Fruit fly (Drosophila melanogaster): ENCODE measurements around the gene nSyb.

Gene nSyb

DNA sequence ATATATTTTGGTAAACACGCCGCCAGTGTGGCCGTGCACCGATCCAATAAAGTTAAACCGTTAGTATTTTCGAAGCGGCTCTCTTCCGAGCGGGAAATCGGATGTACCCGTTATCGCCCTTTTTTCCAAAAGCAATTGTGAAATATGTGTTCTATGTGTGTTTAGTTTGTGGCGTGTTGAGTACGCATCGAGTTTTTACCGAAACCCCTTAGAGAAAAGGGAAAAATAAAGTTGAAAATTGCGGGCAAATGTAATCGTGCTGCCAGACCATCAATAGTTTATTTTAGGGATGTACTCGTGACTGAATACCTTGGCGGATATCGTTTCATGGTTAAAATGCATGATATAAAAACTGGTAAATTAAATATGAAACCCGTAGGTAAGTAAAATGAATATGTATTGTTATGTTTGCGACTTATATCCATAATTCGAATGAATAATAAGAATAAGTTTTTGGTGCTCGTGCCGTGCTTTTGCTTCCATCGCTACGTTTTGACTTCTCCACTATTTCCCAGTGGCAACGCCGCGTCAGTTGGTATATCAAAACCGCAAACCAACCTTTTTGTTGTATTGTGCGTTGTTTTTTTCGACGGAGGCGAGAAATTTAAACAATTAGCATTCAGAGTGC is 1.7 kb upstream of the nSyb start, which contains the start of the genes Mettl2 and Bgb (continued):
- TF ChIP-seq CkIIα-i1 (GFP tag; IDR thresholded peaks at IDR 0.05): no peak
- 0 out of 2 replicates have a peak, but pooled peaks have one; percentile 31 for TF ChIP-seq ham (GFP tag; IDR thresholded peaks at IDR 0.05)
- peak; percentile 78 for TF ChIP-seq CG12659 (GFP tag; optimal IDR thresholded peaks at IDR 0.05)
- peak; percentile 72 for TF ChIP-seq CG18764 (GFP tag; optimal IDR thresholded peaks at IDR 0.05)
- TF ChIP-seq pan (optimal IDR thresholded peaks at IDR 0.05): no peak
- peak in 1 of 2 experiments; percentile 79 for TF ChIP-seq pan (GFP tag; optimal IDR thresholded peaks at IDR 0.05 in 1 of 2, IDR thresholded peaks at IDR 0.05 in 1 of 2)
- TF ChIP-seq CG4282 (GFP tag; optimal IDR thresholded peaks at IDR 0.05): no peak
- TF ChIP-seq rib (GFP tag; IDR thresholded peaks at IDR 0.05): peak; percentile 46; the same call in 1 of the 2 replicates
- TF ChIP-seq HmgZ (tag; optimal IDR thresholded peaks at IDR 0.05): peak; percentile 67
- no peak for TF ChIP-seq CG5953 (GFP tag; IDR thresholded peaks at IDR 0.05)
- TF ChIP-seq kah (GFP tag; optimal IDR thresholded peaks at IDR 0.05): no peak
- TF ChIP-seq CG14965 (GFP tag; optimal IDR thresholded peaks at IDR 0.05; ENCODE audit: borderline replicate concordance): no peak
- no peak for TF ChIP-seq Hey (tag; optimal IDR thresholded peaks at IDR 0.05)
- no peak for TF ChIP-seq CG43689 (GFP tag; IDR thresholded peaks at IDR 0.05)
- TF ChIP-seq HLH54F (GFP tag; optimal IDR thresholded peaks at IDR 0.05): peak; percentile 81
- peak; percentile 35 for TF ChIP-seq CG3995 (GFP tag; optimal IDR thresholded peaks at IDR 0.05)
- no peak for TF ChIP-seq CG5180 (GFP tag; optimal IDR thresholded peaks at IDR 0.05)
- TF ChIP-seq nau (GFP tag; optimal IDR thresholded peaks at IDR 0.05): no peak
- TF ChIP-seq CG2120 (GFP tag; optimal IDR thresholded peaks at IDR 0.05): peak; percentile 88
- TF ChIP-seq CG13296 (GFP tag; optimal IDR thresholded peaks at IDR 0.05): peak; percentile 13
- peak; percentile 45 for TF ChIP-seq repo (GFP tag; optimal IDR thresholded peaks at IDR 0.05)
- no peak for TF ChIP-seq CG15601 (tag; optimal IDR thresholded peaks at IDR 0.05)
- TF ChIP-seq CG11695 (GFP tag; IDR thresholded peaks at IDR 0.05): peak; percentile 81; the same call in 2 of the 3 replicates
- TF ChIP-seq jigr1 (GFP tag; IDR thresholded peaks at IDR 0.05): peak; percentile 71; the same call in 2 of the 3 replicates
- no peak for TF ChIP-seq CTCF (GFP tag; optimal IDR thresholded peaks at IDR 0.05)
- peak; percentile 81 for TF ChIP-seq CG12155 (GFP tag; optimal IDR thresholded peaks at IDR 0.05)
- peak; percentile 77 for TF ChIP-seq CG17829 (tag; optimal IDR thresholded peaks at IDR 0.05)
- peak; percentile 1 for TF ChIP-seq CG2202 (tag; optimal IDR thresholded peaks at IDR 0.05)
- TF ChIP-seq CG16863 (GFP tag; optimal IDR thresholded peaks at IDR 0.05): peak; percentile 49
- peak; percentile 67 for TF ChIP-seq croc (GFP tag; conservative IDR thresholded peaks at IDR 0.05)
- peak; percentile 66 for TF ChIP-seq cato (GFP tag; optimal IDR thresholded peaks at IDR 0.05; ENCODE audit: borderline replicate concordance)
- TF ChIP-seq tll (GFP tag; optimal IDR thresholded peaks at IDR 0.05): peak; percentile 93
- peak; percentile 66 for TF ChIP-seq CG10267 (tag; optimal IDR thresholded peaks at IDR 0.05)
- peak; percentile 51 for TF ChIP-seq MBD-R2 (GFP tag; IDR thresholded peaks at IDR 0.05)
- TF ChIP-seq CG9727 (GFP tag; optimal IDR thresholded peaks at IDR 0.05): peak; percentile 72
- no peak for TF ChIP-seq CG1832 (GFP tag; optimal IDR thresholded peaks at IDR 0.05)
- no peak for TF ChIP-seq sd (tag; optimal IDR thresholded peaks at IDR 0.05)
- TF ChIP-seq otp (GFP tag; IDR thresholded peaks at IDR 0.05): 0 out of 3 replicates have a peak, but pooled peaks have one; percentile 34
- TF ChIP-seq CG8765 (GFP tag; IDR thresholded peaks at IDR 0.05): peak; percentile 81
- TF ChIP-seq CG4360 (GFP tag; IDR thresholded peaks at IDR 0.05): peak; percentile 76
- TF ChIP-seq Sin3A (optimal IDR thresholded peaks at IDR 0.05): peak; percentile 95
- TF ChIP-seq CG11456 (GFP tag; IDR thresholded peaks at IDR 0.05): peak; percentile 86
- TF ChIP-seq Max (GFP tag; optimal IDR thresholded peaks at IDR 0.05): peak; percentile 60
- peak; percentile 8 for TF ChIP-seq BtbVII (GFP tag; optimal IDR thresholded peaks at IDR 0.05)
- TF ChIP-seq Camta (GFP tag; optimal IDR thresholded peaks at IDR 0.05): peak; percentile 75
- peak; percentile 85 for TF ChIP-seq Dll (GFP tag; IDR thresholded peaks at IDR 0.05; ENCODE audit: partially characterized antibody)
- TF ChIP-seq CG7987 (GFP tag; optimal IDR thresholded peaks at IDR 0.05): no peak
- TF ChIP-seq bbx (GFP tag; IDR thresholded peaks at IDR 0.05; ENCODE audit: partially characterized antibody): peak; percentile 41; the same call in 1 of the 2 replicates
- peak; percentile 78 for TF ChIP-seq CG13624 (GFP tag; optimal IDR thresholded peaks at IDR 0.05)
- TF ChIP-seq CG4730 (GFP tag; IDR thresholded peaks at IDR 0.05): peak; percentile 77
